Fruit fly (Drosophila melanogaster): Measurements from ENCODE around the gene CG12017.
A peak's percentile ranks its signal among the peaks of the same experiment; 100 is the strongest.

Gene CG12017

dm6 chr3L:3279930-3280329 is at the start of gene CG12017:
CG12017 (plus strand) TSS chr3L:3280239.
- TF ChIP-seq CG17801 (GFP tag; optimal IDR thresholded peaks at IDR 0.05; ENCODE audit: partially characterized antibody), result no peak

- peak; percentile 22 for TF ChIP-seq CG17801 (GFP tag; optimal IDR thresholded peaks at IDR 0.05; ENCODE audit: partially characterized antibody)
Observed at dm6 chr3L:3236319-3236718, 43.7 kb upstream of the CG12017 start.

dm6 chr3L:3239033-3239752 is 40.8 kb upstream of the CG12017 start, which contains the start of gene CG17746:
CG17746 (minus strand) TSS chr3L:3239578.
- TF ChIP-seq CG17801 (GFP tag; optimal IDR thresholded peaks at IDR 0.05; ENCODE audit: partially characterized antibody), result no peak

dm6 chr3L:3239785-3240596 is 40.0 kb upstream of the CG12017 start:
- peak; percentile 42 for TF ChIP-seq CG17801 (GFP tag; optimal IDR thresholded peaks at IDR 0.05; ENCODE audit: partially characterized antibody)

dm6 chr3L:3240597-3241367 is 39.3 kb upstream of the CG12017 start:
- no peak for TF ChIP-seq CG17801 (GFP tag; optimal IDR thresholded peaks at IDR 0.05; ENCODE audit: partially characterized antibody)

- no peak for TF ChIP-seq CG17801 (GFP tag; optimal IDR thresholded peaks at IDR 0.05; ENCODE audit: partially characterized antibody)
Observed at dm6 chr3L:3241368-3241640, 38.7 kb upstream of the CG12017 start.

- TF ChIP-seq CG17801 (GFP tag; optimal IDR thresholded peaks at IDR 0.05; ENCODE audit: partially characterized antibody), result no peak
Observed at dm6 chr3L:3242121-3243083, 37.6 kb upstream of the CG12017 start.

dm6 chr3L:3244244-3245144 is 35.5 kb upstream of the CG12017 start, which contains the start of gene CG12078:
CG12078 (minus strand) TSS chr3L:3244294.
- TF ChIP-seq CG17801 (GFP tag; optimal IDR thresholded peaks at IDR 0.05; ENCODE audit: partially characterized antibody), result no peak

dm6 chr3L:3245189-3245588 is 34.9 kb upstream of the CG12017 start:
- TF ChIP-seq CG17801 (GFP tag; optimal IDR thresholded peaks at IDR 0.05; ENCODE audit: partially characterized antibody), result no peak

dm6 chr3L:3246378-3247129 is 33.5 kb upstream of the CG12017 start:
- TF ChIP-seq CG17801 (GFP tag; optimal IDR thresholded peaks at IDR 0.05; ENCODE audit: partially characterized antibody), result peak; percentile 45

dm6 chr3L:3247130-3248065 is 32.6 kb upstream of the CG12017 start, which contains the start of gene CG43389:
CG43389 (plus strand) TSS chr3L:3248015.
- no peak for TF ChIP-seq CG17801 (GFP tag; optimal IDR thresholded peaks at IDR 0.05; ENCODE audit: partially characterized antibody)
